Worm (Caenorhabditis elegans): ENCODE data around the gene F54C9.9.

Gene F54C9.9

ce11 chrII:8577509-8578099 is at the start of gene F54C9.9:
Gene F54C9.9 (plus strand): TSS chrII:8578049.
- no peak for TF ChIP-seq ceh-22 (tag; optimal IDR thresholded peaks at IDR 0.05)

DNA sequence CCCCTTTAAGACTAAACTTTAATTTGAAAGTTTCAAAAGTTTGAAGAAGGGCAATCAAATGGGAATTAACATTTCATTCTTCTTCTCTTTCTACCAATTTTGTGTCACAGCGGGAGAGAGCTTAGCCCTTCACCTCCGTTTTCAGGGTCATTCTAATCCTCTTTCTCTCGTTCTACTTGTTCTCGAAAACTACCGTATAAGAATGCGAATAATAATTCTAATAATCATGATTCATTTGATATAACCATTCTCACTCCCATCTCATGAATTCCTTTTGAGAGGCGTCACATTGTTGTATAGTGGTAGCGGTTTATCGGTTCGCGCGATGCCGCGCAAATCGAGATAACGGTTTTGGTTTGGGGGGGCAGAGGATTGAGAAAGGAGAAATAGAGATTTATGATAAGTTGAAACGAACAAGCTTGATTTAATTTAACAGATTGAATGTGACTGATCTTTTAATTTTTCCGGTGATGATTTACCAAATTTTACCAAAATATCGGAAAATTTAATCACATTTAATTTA is 48.6 kb upstream of the F54C9.9 start:
- TF ChIP-seq ceh-24 (tag; optimal IDR thresholded peaks at IDR 0.05) (no peak), ref-2 (tag; optimal IDR thresholded peaks at IDR 0.05) (peak; percentile 13), eyg-1 (tag; optimal IDR thresholded peaks at IDR 0.05) (no peak), fkh-6 (tag; optimal IDR thresholded peaks at IDR 0.05) (no peak), pha-2 (tag; optimal IDR thresholded peaks at IDR 0.05) (no peak), ceh-31 (tag; optimal IDR thresholded peaks at IDR 0.05) (no peak), fkh-10 (GFP tag; optimal IDR thresholded peaks at IDR 0.05) (no peak), zip-5 (tag; optimal IDR thresholded peaks at IDR 0.05) (no peak), rnt-1 (tag; optimal IDR thresholded peaks at IDR 0.05) (peak; percentile 2)

DNA sequence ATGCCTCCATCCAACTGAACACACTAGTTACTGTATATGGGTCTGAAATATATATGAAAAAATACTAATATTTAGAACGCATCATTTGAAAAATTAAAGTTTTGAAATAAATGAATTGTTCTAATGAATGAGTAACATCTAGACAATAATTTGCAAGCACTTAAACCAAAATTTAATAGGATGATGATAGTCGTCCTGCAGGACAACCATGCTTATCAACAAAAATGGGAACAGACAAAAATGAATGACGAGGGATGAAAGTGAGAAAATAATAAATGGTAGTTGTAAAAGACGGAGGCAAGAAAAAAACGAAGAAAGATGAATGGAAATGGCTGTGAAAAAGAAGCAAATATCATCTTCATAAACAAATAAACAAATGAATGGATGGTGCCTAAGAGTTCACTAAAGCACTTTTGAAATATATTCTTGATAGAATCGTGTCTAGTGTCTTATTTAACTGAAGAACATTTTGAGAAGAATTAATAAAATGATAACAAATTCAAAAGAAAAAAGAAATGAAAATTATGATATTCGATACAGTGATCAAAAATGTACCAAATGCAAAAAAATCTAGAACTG is 46.6 kb upstream of the F54C9.9 start, which contains the start of gene gldi-7:
gldi-7 (minus strand) TSS at position 42 of the 579 bp plus-strand sequence.
- TF ChIP-seq syd-9 (tag; optimal IDR thresholded peaks at IDR 0.05) (no peak), ceh-14 (tag; optimal IDR thresholded peaks at IDR 0.05) (no peak), lim-6 (tag; optimal IDR thresholded peaks at IDR 0.05) (no peak), pros-1 (tag; optimal IDR thresholded peaks at IDR 0.05) (no peak), nfya-1 (tag; optimal IDR thresholded peaks at IDR 0.05) (no peak), elt-2 (tag; optimal IDR thresholded peaks at IDR 0.05) (no peak), hlh-15 (tag; optimal IDR thresholded peaks at IDR 0.05) (no peak), tbx-2 (tag; optimal IDR thresholded peaks at IDR 0.05) (no peak), C38D4.7 (GFP tag; optimal IDR thresholded peaks at IDR 0.05) (no peak), odd-2 (tag; optimal IDR thresholded peaks at IDR 0.05) (no peak), rnt-1 (tag; optimal IDR thresholded peaks at IDR 0.05) (no peak), gmeb-2 (tag; optimal IDR thresholded peaks at IDR 0.05) (no peak), che-1 (tag; optimal IDR thresholded peaks at IDR 0.05) (no peak), pha-4 (tag; optimal IDR thresholded peaks at IDR 0.05) (no peak), mec-3 (tag; optimal IDR thresholded peaks at IDR 0.05; ENCODE audit: borderline replicate concordance) (no peak), hlh-8 (tag; optimal IDR thresholded peaks at IDR 0.05) (no peak), tbx-7 (tag; optimal IDR thresholded peaks at IDR 0.05) (no peak), pqm-1 (tag; optimal IDR thresholded peaks at IDR 0.05) (no peak), dmd-4 (tag; optimal IDR thresholded peaks at IDR 0.05; ENCODE audit: borderline replicate concordance) (no peak)

ce11 chrII:8532015-8532414 is 45.8 kb upstream of the F54C9.9 start:
- TF ChIP-seq tbx-7 (tag; optimal IDR thresholded peaks at IDR 0.05) (no peak), nfya-1 (tag; optimal IDR thresholded peaks at IDR 0.05) (peak; percentile 51), mec-3 (tag; optimal IDR thresholded peaks at IDR 0.05; ENCODE audit: borderline replicate concordance) (no peak), ceh-31 (tag; optimal IDR thresholded peaks at IDR 0.05) (peak; percentile 8), dve-1 (tag; optimal IDR thresholded peaks at IDR 0.05) (no peak), pros-1 (tag; optimal IDR thresholded peaks at IDR 0.05) (no peak), ceh-34 (tag; optimal IDR thresholded peaks at IDR 0.05) (peak; percentile 65), ceh-45 (GFP tag; IDR thresholded peaks at IDR 0.05) (no peak), pha-2 (tag; optimal IDR thresholded peaks at IDR 0.05) (peak; percentile 16), hlh-6 (tag; optimal IDR thresholded peaks at IDR 0.05) (no peak), ztf-16 (tag; optimal IDR thresholded peaks at IDR 0.05) (no peak), tbx-2 (tag; optimal IDR thresholded peaks at IDR 0.05) (peak; percentile 48), ceh-30 (tag; optimal IDR thresholded peaks at IDR 0.05) (no peak)

DNA sequence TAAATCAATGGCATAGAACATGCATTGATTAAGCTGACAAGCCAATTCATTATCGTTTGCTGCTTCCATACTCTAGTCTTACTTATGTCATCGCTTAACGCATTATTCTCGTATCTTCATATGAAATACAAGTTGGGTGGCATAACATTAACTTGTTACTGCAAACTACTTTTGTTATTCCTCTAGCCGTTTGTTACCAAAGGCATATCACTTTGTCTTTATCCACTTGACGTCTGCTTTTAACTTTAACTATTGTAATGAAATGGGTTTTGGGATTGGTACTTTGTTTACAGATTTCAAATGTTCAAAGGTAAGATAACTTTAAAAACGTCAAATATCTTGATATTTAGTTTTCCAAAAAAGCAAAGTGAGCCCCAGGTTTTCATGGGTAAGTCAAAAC is 41.8 kb upstream of the F54C9.9 start, which contains the start of gene W01C9.2:
W01C9.2 (plus strand) TSS at position 301 of the 400 bp plus-strand sequence.
- no peak for TF ChIP-seq ceh-9 (tag; optimal IDR thresholded peaks at IDR 0.05)
- TF ChIP-seq pqm-1 (tag; optimal IDR thresholded peaks at IDR 0.05): no peak
- TF ChIP-seq npax-4 (tag; optimal IDR thresholded peaks at IDR 0.05): no peak
- no peak for TF ChIP-seq ceh-14 (tag; optimal IDR thresholded peaks at IDR 0.05)
- TF ChIP-seq madf-2 (tag; optimal IDR thresholded peaks at IDR 0.05): no peak
- TF ChIP-seq hlh-8 (tag; optimal IDR thresholded peaks at IDR 0.05): no peak
- TF ChIP-seq ama-1 (optimal IDR thresholded peaks at IDR 0.05): no peak
- TF ChIP-seq pros-1 (tag; optimal IDR thresholded peaks at IDR 0.05): no peak
- no peak for TF ChIP-seq sox-4 (tag; optimal IDR thresholded peaks at IDR 0.05)
- TF ChIP-seq hlh-15 (tag; optimal IDR thresholded peaks at IDR 0.05): no peak
- TF ChIP-seq zip-5 (tag; optimal IDR thresholded peaks at IDR 0.05): no peak

Measured in whole organism, late embryonic.